Worm (Caenorhabditis elegans): ENCODE data around the gene T21D12.12.
A peak's percentile ranks its signal among the peaks of the same experiment; 100 is the strongest.

ce11 chrIV:261607-262006, 4.6 kb upstream of the T21D12.12 start, which contains the start of gene pqbp-1.1:
- TF ChIP-seq med-1 (GFP tag; optimal IDR thresholded peaks at IDR 0.05; ENCODE audit: insufficient read depth) (no peak), flt-1 (GFP tag; IDR thresholded peaks at IDR 0.05) (0 out of 2 replicates have a peak, but pooled peaks have one; percentile 59), ztf-29 (GFP tag; IDR thresholded peaks at IDR 0.05) (no peak), T22C8.4 (GFP tag; IDR thresholded peaks at IDR 0.05) (peak; percentile 42; the same call in 1 of the 2 replicates), ref-1 (GFP tag; conservative IDR thresholded peaks at IDR 0.05) (no peak), tab-1 (GFP tag; IDR thresholded peaks at IDR 0.05) (no peak)
